Fruit fly (Drosophila melanogaster) whole organism, pupa: ENCODE results near the gene CG6985.

ENCODE experiments used
- CG12605 ChIP-seq: fragments of 200-800 bp; sonication (Bioruptor generic); IDR thresholded peaks from 2 replicates; pipeline ENCODE4 v1.3.6; 2022; ENCODE audit warnings: missing biosample characterization, missing genetic modification characterization
- CG14655 ChIP-seq: fragments of 200-800 bp; sonication (Bioruptor generic); optimal IDR thresholded peaks from 3 replicates; lab custom pipeline; 2017; ENCODE audit warnings: mild to moderate bottlenecking, missing biosample characterization, missing genetic modification reagents, missing genetic modification characterization
- CG17806 ChIP-seq: fragments of 200-800 bp; sonication (Bioruptor generic); optimal IDR thresholded peaks from 2 replicates; lab custom pipeline; 2018; ENCODE audit warnings: missing biosample characterization, mild to moderate bottlenecking, missing genetic modification characterization, moderate library complexity
- CG4496 ChIP-seq: fragments of 200-800 bp; sonication (Bioruptor generic); IDR thresholded peaks from 3 replicates; pipeline ENCODE4 v1.3.6; 2022; ENCODE audit warnings: missing biosample characterization, missing genetic modification characterization
- CG8159 ChIP-seq: fragments of 200-800 bp; sonication (Bioruptor generic); optimal IDR thresholded peaks from 3 replicates; lab custom pipeline; 2018; ENCODE audit warnings: missing biosample characterization, mild to moderate bottlenecking, missing genetic modification characterization, moderate library complexity
- EcR ChIP-seq: fragments of 200-800 bp; sonication (Bioruptor generic); optimal IDR thresholded peaks from 3 replicates; lab custom pipeline; 2019; ENCODE audit warnings: missing biosample characterization, missing genetic modification characterization, mild to moderate bottlenecking, moderate library complexity, missing genetic modification reagents
- Pif1B ChIP-seq: fragments of 200-800 bp; sonication (Bioruptor generic); optimal IDR thresholded peaks from 3 replicates; lab custom pipeline; 2016; ENCODE audit warnings: missing biosample characterization, missing genetic modification characterization

- TF ChIP-seq Pif1B (GFP tag; lab: Kevin White, UChicago) (no peak), CG8159 (no peak), CG12605 (GFP tag; lab: Robert Waterston, UW) (no peak), CG14655 (GFP tag; lab: Kevin White, UChicago) (no peak), CG4496 (no peak), EcR (no peak), CG17806 (tag; lab: Kevin White, UChicago) (no peak)
These were observed at the start of gene CG6985, which contains the start of gene Dcr-1 for dm6 chr3R:22740930-22741329.
